Worm (Caenorhabditis elegans): ENCODE results near the gene R10E11.9.

ce11 chrIII:9783133-9783590 is 10.3 kb downstream of the R10E11.9 start:
- TF ChIP-seq sptf-1 (tag; optimal IDR thresholded peaks at IDR 0.05) (no peak), ztf-11 (tag; optimal IDR thresholded peaks at IDR 0.05) (no peak), elt-3 (tag; optimal IDR thresholded peaks at IDR 0.05) (no peak), nhr-28 (tag; optimal IDR thresholded peaks at IDR 0.05) (no peak), blmp-1 (tag; optimal IDR thresholded peaks at IDR 0.05) (no peak), mep-1 (tag; optimal IDR thresholded peaks at IDR 0.05) (no peak), ham-2 (GFP tag; optimal IDR thresholded peaks at IDR 0.05) (no peak), nhr-76 (tag; optimal IDR thresholded peaks at IDR 0.05) (no peak), lin-32 (GFP tag; optimal IDR thresholded peaks at IDR 0.05) (no peak), ceh-39 (tag; optimal IDR thresholded peaks at IDR 0.05) (no peak), pha-4 (tag; optimal IDR thresholded peaks at IDR 0.05) (no peak), unc-62 (GFP tag; optimal IDR thresholded peaks at IDR 0.05) (no peak)
